Worm (Caenorhabditis elegans): ENCODE measurements around the gene ZK218.11.

ZK218.11 gene

ce11 chrV:17068839-17069238 lies 39.4 kb downstream of the ZK218.11 start, which contains the start of gene T05E12.8:
TSS of gene T05E12.8 (plus strand) at chrV:17069139.
- TF ChIP-seq jun-1 (tag; optimal IDR thresholded peaks at IDR 0.05) (no peak), hif-1 (tag; optimal IDR thresholded peaks at IDR 0.05) (no peak), zip-2 (tag; optimal IDR thresholded peaks at IDR 0.05) (no peak), mxl-2 (GFP tag; conservative IDR thresholded peaks at IDR 0.05) (no peak), nhr-42 (GFP tag; IDR thresholded peaks at IDR 0.05) (no peak), madf-5 (GFP tag; IDR thresholded peaks at IDR 0.05) (no peak), php-3 (GFP tag; IDR thresholded peaks at IDR 0.05) (no peak), ceh-62 (tag; optimal IDR thresholded peaks at IDR 0.05) (no peak), unc-130 (GFP tag; optimal IDR thresholded peaks at IDR 0.05) (no peak), nhr-28 (tag; optimal IDR thresholded peaks at IDR 0.05) (no peak), Y5F2A.4 (GFP tag; optimal IDR thresholded peaks at IDR 0.05) (no peak), unc-62 (GFP tag; optimal IDR thresholded peaks at IDR 0.05 in 1 of 2) (no peak), unc-62 (tag; optimal IDR thresholded peaks at IDR 0.05) (no peak), mxl-3 (GFP tag; optimal IDR thresholded peaks at IDR 0.05) (no peak), rbr-2 (tag; optimal IDR thresholded peaks at IDR 0.05) (no peak), zag-1 (tag; optimal IDR thresholded peaks at IDR 0.05) (no peak), nhr-11 (tag; optimal IDR thresholded peaks at IDR 0.05) (no peak), daf-19 (GFP tag; conservative IDR thresholded peaks at IDR 0.05) (no peak), zfp-2 (tag; optimal IDR thresholded peaks at IDR 0.05) (no peak), Y48G9A.11 (GFP tag; IDR thresholded peaks at IDR 0.05) (no peak), spr-1 (tag; optimal IDR thresholded peaks at IDR 0.05) (no peak)

- TF ChIP-seq aha-1 (tag) (peak; percentile 94), nhr-76 (tag; optimal IDR thresholded peaks at IDR 0.05) (no peak)
Observed at ce11 chrV:17066634-17067033, 41.6 kb downstream of the ZK218.11 start.

ce11 chrV:17064676-17065075 lies 43.5 kb downstream of the ZK218.11 start, which contains the start of gene srh-255:
TSS of gene srh-255 (plus strand) at chrV:17064976.
- TF ChIP-seq ceh-28 (tag; optimal IDR thresholded peaks at IDR 0.05) (no peak), ceh-62 (tag; optimal IDR thresholded peaks at IDR 0.05) (no peak), lin-29 (GFP tag; IDR thresholded peaks at IDR 0.05) (no peak), daf-12 (tag; optimal IDR thresholded peaks at IDR 0.05) (no peak), nhr-41 (GFP tag; IDR thresholded peaks at IDR 0.05) (no peak), lsy-2 (tag; optimal IDR thresholded peaks at IDR 0.05) (no peak), ceh-20 (GFP tag; IDR thresholded peaks at IDR 0.05) (no peak), lin-13 (GFP tag; optimal IDR thresholded peaks at IDR 0.05) (no peak), ZK337.2 (GFP tag; IDR thresholded peaks at IDR 0.05) (no peak), nhr-28 (tag; optimal IDR thresholded peaks at IDR 0.05) (no peak), cey-2 (tag; optimal IDR thresholded peaks at IDR 0.05; ENCODE audit: borderline replicate concordance, insufficient read depth) (no peak), ceh-44 (GFP tag; IDR thresholded peaks at IDR 0.05) (no peak)

ce11 chrV:17061585-17061984 lies 46.6 kb downstream of the ZK218.11 start, which contains the start of gene F28B1.9:
TSS of gene F28B1.9 (plus strand) at chrV:17061885.
- TF ChIP-seq zip-11 (GFP tag; IDR thresholded peaks at IDR 0.05) (no peak), unc-62 (GFP tag; optimal IDR thresholded peaks at IDR 0.05 in 1 of 2) (peak in 1 of 2 experiments; percentile 15), unc-62 (tag; optimal IDR thresholded peaks at IDR 0.05) (no peak)

ce11 chrV:17059987-17060386 lies 48.2 kb downstream of the ZK218.11 start, which contains the start of gene sri-66:
TSS of gene sri-66 (plus strand) at chrV:17060287.
- TF ChIP-seq cey-2 (tag; optimal IDR thresholded peaks at IDR 0.05; ENCODE audit: borderline replicate concordance, insufficient read depth): no peak
- TF ChIP-seq lin-1 (GFP tag; IDR thresholded peaks at IDR 0.05): no peak
- no peak for TF ChIP-seq nhr-11 (tag; optimal IDR thresholded peaks at IDR 0.05)
- no peak for TF ChIP-seq mep-1 (tag; optimal IDR thresholded peaks at IDR 0.05)
- no peak for TF ChIP-seq T20F7.1 (GFP tag; optimal IDR thresholded peaks at IDR 0.05)
- TF ChIP-seq nhr-42 (GFP tag; IDR thresholded peaks at IDR 0.05): no peak
- no peak for TF ChIP-seq dmd-8 (GFP tag; IDR thresholded peaks at IDR 0.05)
- TF ChIP-seq ceh-82 (tag; optimal IDR thresholded peaks at IDR 0.05): no peak
- no peak for TF ChIP-seq pha-4 (GFP tag; IDR thresholded peaks at IDR 0.05)
- no peak for TF ChIP-seq pha-4 (tag; optimal IDR thresholded peaks at IDR 0.05)
